Fruit fly (Drosophila melanogaster): Measurements from ENCODE around the gene modSP.

Gene modSP

dm6 chr3R:16614241-16614640 lies 41.2 kb downstream of the modSP start, which contains the start of gene CG10340 (continued):
- no peak for TF ChIP-seq Spps (tag; optimal IDR thresholded peaks at IDR 0.05)
- TF ChIP-seq Hr3 (GFP tag; optimal IDR thresholded peaks at IDR 0.05), result no peak
- no peak for TF ChIP-seq Hmr (GFP tag; optimal IDR thresholded peaks at IDR 0.05)
- TF ChIP-seq usp (GFP tag; optimal IDR thresholded peaks at IDR 0.05), result no peak
- no peak for TF ChIP-seq psq (GFP tag; optimal IDR thresholded peaks at IDR 0.05)
- no peak for TF ChIP-seq CG14014 (GFP tag; IDR thresholded peaks at IDR 0.05)
- no peak for TF ChIP-seq HLHmδ (GFP tag; optimal IDR thresholded peaks at IDR 0.05)
- TF ChIP-seq CG3065 (GFP tag; optimal IDR thresholded peaks at IDR 0.05), result no peak
- TF ChIP-seq crp (GFP tag; optimal IDR thresholded peaks at IDR 0.05), result peak; percentile 63 to 91
- TF ChIP-seq HHEX (GFP tag; optimal IDR thresholded peaks at IDR 0.05), result no peak
- no peak for TF ChIP-seq nerfin-1 (tag; optimal IDR thresholded peaks at IDR 0.05)
- no peak for TF ChIP-seq pb (GFP tag; optimal IDR thresholded peaks at IDR 0.05)
- TF ChIP-seq CG30020 (tag; optimal IDR thresholded peaks at IDR 0.05), result no peak
- no peak for TF ChIP-seq grau (tag; optimal IDR thresholded peaks at IDR 0.05)
- TF ChIP-seq Dbx (GFP tag; IDR thresholded peaks at IDR 0.05), result peak; percentile 43; the same call in 1 of the 3 replicates
- TF ChIP-seq Optix (GFP tag; IDR thresholded peaks at IDR 0.05), result no peak
- TF ChIP-seq knrl (GFP tag; IDR thresholded peaks at IDR 0.05; ENCODE audit: partially characterized antibody), result peak; percentile 85
- TF ChIP-seq CG8388 (GFP tag; optimal IDR thresholded peaks at IDR 0.05), result no peak
- no peak for TF ChIP-seq CG10209 (GFP tag; optimal IDR thresholded peaks at IDR 0.05)
- no peak for TF ChIP-seq CG8924 (tag; optimal IDR thresholded peaks at IDR 0.05)
- TF ChIP-seq Oaz (GFP tag; IDR thresholded peaks at IDR 0.05), result no peak
- peak; percentile 59 for TF ChIP-seq pzg (GFP tag; optimal IDR thresholded peaks at IDR 0.05)
- no peak for TF ChIP-seq ase (GFP tag; IDR thresholded peaks at IDR 0.05)
- TF ChIP-seq lilli (GFP tag; optimal IDR thresholded peaks at IDR 0.05), result peak; percentile 31
- no peak for TF ChIP-seq CG6175 (GFP tag; IDR thresholded peaks at IDR 0.05)
- no peak for TF ChIP-seq z (GFP tag; IDR thresholded peaks at IDR 0.05)
- peak; percentile 9 for TF ChIP-seq CG30403 (GFP tag; optimal IDR thresholded peaks at IDR 0.05)
- TF ChIP-seq Nf-YB (GFP tag; optimal IDR thresholded peaks at IDR 0.05), result no peak
- no peak for TF ChIP-seq CG2202 (tag; optimal IDR thresholded peaks at IDR 0.05)
- TF ChIP-seq Antp (GFP tag; optimal IDR thresholded peaks at IDR 0.05), result no peak
- TF ChIP-seq CG31388 (GFP tag; optimal IDR thresholded peaks at IDR 0.05), result no peak
- TF ChIP-seq Sry-β (GFP tag; optimal IDR thresholded peaks at IDR 0.05), result no peak
- no peak for TF ChIP-seq emc (GFP tag; optimal IDR thresholded peaks at IDR 0.05)
- no peak for TF ChIP-seq CG12744 (GFP tag; optimal IDR thresholded peaks at IDR 0.05)
- 0 out of 3 replicates have a peak, but pooled peaks have one; percentile 21 for TF ChIP-seq CG14050 (GFP tag; IDR thresholded peaks at IDR 0.05)
- no peak for TF ChIP-seq Oli (tag; optimal IDR thresholded peaks at IDR 0.05)
- TF ChIP-seq CG10321 (GFP tag; IDR thresholded peaks at IDR 0.05), result no peak
- TF ChIP-seq CG4617 (GFP tag; optimal IDR thresholded peaks at IDR 0.05; ENCODE audit: borderline replicate concordance), result no peak
- TF ChIP-seq CG18764 (GFP tag; optimal IDR thresholded peaks at IDR 0.05), result peak; percentile 3
- TF ChIP-seq Fer3 (tag; optimal IDR thresholded peaks at IDR 0.05), result no peak
- no peak for TF ChIP-seq Hmx (GFP tag; optimal IDR thresholded peaks at IDR 0.05)
- no peak for TF ChIP-seq CG11504 (tag; optimal IDR thresholded peaks at IDR 0.05)
- peak; percentile 72; the same call in 2 of the 3 replicates for TF ChIP-seq vnd (GFP tag; IDR thresholded peaks at IDR 0.05; ENCODE audit: partially characterized antibody)
- no peak for TF ChIP-seq NFAT (GFP tag; IDR thresholded peaks at IDR 0.05)
- no peak for TF ChIP-seq CG7839 (tag; optimal IDR thresholded peaks at IDR 0.05)
- peak; percentile 81 for TF ChIP-seq Sry-δ (GFP tag; optimal IDR thresholded peaks at IDR 0.05)
- no peak for TF ChIP-seq insv (GFP tag; optimal IDR thresholded peaks at IDR 0.05)
- TF ChIP-seq CG6254 (GFP tag; optimal IDR thresholded peaks at IDR 0.05), result no peak
- TF ChIP-seq CG6791 (GFP tag; IDR thresholded peaks at IDR 0.05; ENCODE audit: partially characterized antibody), result peak; percentile 83
- no peak for TF ChIP-seq CG6654 (GFP tag; optimal IDR thresholded peaks at IDR 0.05)
- TF ChIP-seq ssp (GFP tag; IDR thresholded peaks at IDR 0.05), result no peak
